Worm (Caenorhabditis elegans) whole organism, L1 larva: ENCODE results near the gene srg-4.

ENCODE experiments used
- C34B4.2 ChIP-seq: sonication (generic microtip); optimal IDR thresholded peaks from 2 replicates; lab custom pipeline; 2017; ENCODE audit warnings: mild to moderate bottlenecking, missing genetic modification characterization, missing compliant biosample characterization
- grh-1 ChIP-seq: fragments of 200-800 bp; sonication (Bioruptor generic); IDR thresholded peaks from 2 replicates; pipeline ENCODE4 v1.3.6; 2022; ENCODE audit warnings: missing genetic modification reagents, missing genetic modification characterization, missing compliant biosample characterization
- nhr-71 ChIP-seq: sonication (generic microtip); optimal IDR thresholded peaks from 2 replicates; lab custom pipeline; 2016; ENCODE audit warnings: mild to moderate bottlenecking, missing genetic modification characterization, moderate library complexity, missing compliant biosample characterization
- nhr-76 ChIP-seq: sonication (generic microtip); optimal IDR thresholded peaks from 2 replicates; lab custom pipeline; 2017; ENCODE audit warnings: missing biosample characterization, missing genetic modification characterization
- nhr-84 ChIP-seq: sonication (generic microtip); optimal IDR thresholded peaks from 2 replicates; lab custom pipeline; 2017; ENCODE audit warnings: missing biosample characterization, missing genetic modification characterization
- nhr-90 ChIP-seq: sonication (generic microtip); optimal IDR thresholded peaks from 2 replicates; lab custom pipeline; 2016; ENCODE audit warnings: mild to moderate bottlenecking, missing genetic modification characterization, missing compliant biosample characterization; ENCODE audit not compliant: poor library complexity
- pqm-1 ChIP-seq: sonication (generic microtip); optimal IDR thresholded peaks from 3 replicates; lab custom pipeline; 2017; ENCODE audit warnings: missing biosample characterization, missing genetic modification characterization
- unc-62 ChIP-seq: fragments of 150-350 bp; optimal IDR thresholded peaks from 2 replicates; lab custom pipeline; 2014; ENCODE audit warnings: missing biosample characterization, missing genetic modification reagents, missing genetic modification characterization
- zag-1 ChIP-seq: fragments of 150-350 bp; optimal IDR thresholded peaks from 2 replicates; lab custom pipeline; 2014; ENCODE audit warnings: missing biosample characterization, missing genetic modification characterization

- no peak for TF ChIP-seq grh-1 (GFP tag; lab: Robert Waterston, UW)
- TF ChIP-seq unc-62 (GFP tag; lab: Kevin White, UChicago): no peak
- TF ChIP-seq zag-1 (tag; lab: Kevin White, UChicago): no peak
- TF ChIP-seq nhr-76 (tag; lab: Kevin White, UChicago): no peak
- no peak for TF ChIP-seq C34B4.2
- no peak for TF ChIP-seq nhr-84 (tag; lab: Kevin White, UChicago)
- no peak for TF ChIP-seq nhr-90 (tag; lab: Kevin White, UChicago)
- TF ChIP-seq pqm-1: no peak
- TF ChIP-seq nhr-71 (tag; lab: Kevin White, UChicago): no peak
Measured at ce11 chrIII:6258262-6258661, 3.6 kb downstream of the srg-4 start, which contains the start of gene srg-1.
